Fruit fly (Drosophila melanogaster) whole organism, wandering third instar larva: ENCODE measurements around the gene djl.
A peak's percentile ranks its signal among the peaks of the same experiment; 100 is the strongest.

Source experiments
- CG32264 ChIP-seq: fragments of 200-800 bp; sonication (Bioruptor generic); optimal IDR thresholded peaks from 2 replicates; lab custom pipeline; 2016; ENCODE audit warnings: missing biosample characterization, missing genetic modification characterization
- CG9705 ChIP-seq: fragments of 200-800 bp; sonication (Bioruptor generic); optimal IDR thresholded peaks from 2 replicates; lab custom pipeline; 2018; ENCODE audit warnings: missing biosample characterization, mild to moderate bottlenecking, missing genetic modification characterization
- Dfd ChIP-seq: fragments of >200 bp; optimal IDR thresholded peaks from 2 replicates; lab custom pipeline; 2017; ENCODE audit warnings: missing biosample characterization, missing genetic modification characterization
- Dif ChIP-seq: fragments of 200-275, 200-300 bp; sonication (Bioruptor generic); optimal IDR thresholded peaks from 2 replicates; lab custom pipeline; 2018; ENCODE audit warnings: missing biosample characterization, missing genetic modification characterization; ENCODE audit not compliant: partially characterized antibody
- HLH106 ChIP-seq: fragments of 200-800 bp; optimal IDR thresholded peaks from 3 replicates; lab custom pipeline; 2019; ENCODE audit warnings: missing biosample characterization, mild to moderate bottlenecking, missing genetic modification characterization, moderate library complexity
- Hnf4 ChIP-seq: fragments of 200-800 bp; sonication (Bioruptor generic); optimal IDR thresholded peaks from 2 replicates; lab custom pipeline; 2016; ENCODE audit warnings: missing biosample characterization, mild to moderate bottlenecking, missing genetic modification characterization
- Hr78 ChIP-seq: fragments of >200 bp; optimal IDR thresholded peaks from 2 replicates; lab custom pipeline; 2017; ENCODE audit warnings: missing biosample characterization, missing genetic modification characterization
- Hr83 ChIP-seq: fragments of 200-300 bp; sonication (Bioruptor generic); optimal IDR thresholded peaks from 2 replicates; lab custom pipeline; 2016; ENCODE audit warnings: missing biosample characterization, mild to moderate bottlenecking, missing genetic modification characterization, moderate library complexity; ENCODE audit not compliant: poor library complexity, severe bottlenecking
- Mio ChIP-seq: sonication (Bioruptor generic); optimal IDR thresholded peaks from 2 replicates; lab custom pipeline; 2016; ENCODE audit warnings: missing biosample characterization, missing genetic modification characterization
- N ChIP-seq: fragments of >200 bp; optimal IDR thresholded peaks from 2 replicates; lab custom pipeline; 2018; ENCODE audit warnings: missing biosample characterization, missing external identifiers, missing genetic modification characterization
- OdsH ChIP-seq: fragments of 200-800 bp; sonication (Bioruptor generic); optimal IDR thresholded peaks from 2 replicates; lab custom pipeline; 2016; ENCODE audit warnings: missing biosample characterization, mild to moderate bottlenecking, missing genetic modification characterization
- Rel ChIP-seq, 2 experiments: fragments of 200-800 bp; sonication (Bioruptor generic) in 1 of 2; optimal IDR thresholded peaks; 2 replicates in 1 of 2; 3 replicates in 1 of 2; lab custom pipeline; 2016 to 2019; ENCODE audit warnings: mild to moderate bottlenecking in 2 of 2, missing biosample characterization in 2 of 2, missing genetic modification characterization in 2 of 2, moderate library complexity in 1 of 2
- br ChIP-seq: fragments of 200-800 bp; sonication (Bioruptor generic); optimal IDR thresholded peaks from 2 replicates; lab custom pipeline; 2016; ENCODE audit warnings: missing biosample characterization, missing genetic modification characterization
- brk ChIP-seq: fragments of 200-800 bp; sonication (Bioruptor generic); optimal IDR thresholded peaks from 2 replicates; lab custom pipeline; 2016; ENCODE audit warnings: missing biosample characterization, mild to moderate bottlenecking, missing genetic modification characterization
- dl ChIP-seq, 2 experiments: fragments of 175-275, 200-275 bp in 1 of 2; fragments of 200-275 bp in 1 of 2; sonication (Bioruptor generic); optimal IDR thresholded peaks; lab custom pipeline; 2018; ENCODE audit warnings: mild to moderate bottlenecking in 2 of 2, missing biosample characterization in 2 of 2, missing genetic modification characterization in 2 of 2, moderate library complexity in 2 of 2; ENCODE audit not compliant: partially characterized antibody in 2 of 2, insufficient read depth in 1 of 2
- dmrt93B ChIP-seq: fragments of 200-800 bp; sonication (Bioruptor generic); optimal IDR thresholded peaks from 2 replicates; lab custom pipeline; 2018; ENCODE audit warnings: missing biosample characterization, mild to moderate bottlenecking, missing genetic modification characterization
- dsf ChIP-seq: sonication (Bioruptor generic); optimal IDR thresholded peaks from 2 replicates; lab custom pipeline; 2016; ENCODE audit warnings: missing biosample characterization, missing genetic modification characterization, borderline replicate concordance
- ey ChIP-seq: fragments of 200-800 bp; sonication (Bioruptor generic); optimal IDR thresholded peaks from 2 replicates; lab custom pipeline; 2016; ENCODE audit warnings: missing biosample characterization, missing genetic modification characterization
- foxo ChIP-seq, 2 experiments: fragments of 200-800 bp; sonication (Bioruptor generic); optimal IDR thresholded peaks; 2 replicates in 1 of 2; 3 replicates in 1 of 2; lab custom pipeline; 2016 to 2017; ENCODE audit warnings: missing biosample characterization in 2 of 2, missing genetic modification characterization in 2 of 2
- fru ChIP-seq: fragments of 200-800 bp; sonication (Bioruptor generic); optimal IDR thresholded peaks from 3 replicates; lab custom pipeline; 2016; ENCODE audit warnings: missing biosample characterization, mild to moderate bottlenecking, missing genetic modification characterization
- h ChIP-seq: fragments of 200-800 bp; sonication (Bioruptor generic); optimal IDR thresholded peaks from 3 replicates; lab custom pipeline; 2016; ENCODE audit warnings: missing biosample characterization, mild to moderate bottlenecking, missing genetic modification characterization
- jim ChIP-seq: fragments of 175-275, 200-325 bp; sonication (Bioruptor generic); optimal IDR thresholded peaks from 2 replicates; lab custom pipeline; 2016; ENCODE audit warnings: missing biosample characterization, mild to moderate bottlenecking, missing genetic modification characterization
- lola ChIP-seq: fragments of >200 bp; optimal IDR thresholded peaks from 2 replicates; lab custom pipeline; 2017; ENCODE audit warnings: missing biosample characterization, missing genetic modification characterization
- pan ChIP-seq: fragments of >200 bp; optimal IDR thresholded peaks from 2 replicates; lab custom pipeline; 2017
- rgr ChIP-seq: fragments of 200-800 bp; sonication (Bioruptor generic); optimal IDR thresholded peaks from 3 replicates; lab custom pipeline; 2016; ENCODE audit warnings: missing biosample characterization, mild to moderate bottlenecking, missing genetic modification characterization
- sage ChIP-seq: fragments of 200-800 bp; sonication (Bioruptor generic); optimal IDR thresholded peaks from 2 replicates; lab custom pipeline; 2016; ENCODE audit warnings: missing biosample characterization, mild to moderate bottlenecking, missing genetic modification characterization
- usp ChIP-seq: fragments of >200 bp; optimal IDR thresholded peaks from 2 replicates; lab custom pipeline; 2017; ENCODE audit warnings: missing biosample characterization, missing genetic modification characterization
- woc ChIP-seq: sonication (Bioruptor generic); optimal IDR thresholded peaks from 2 replicates; lab custom pipeline; 2016; ENCODE audit warnings: missing biosample characterization, mild to moderate bottlenecking, missing genetic modification characterization

djl gene

DNA sequence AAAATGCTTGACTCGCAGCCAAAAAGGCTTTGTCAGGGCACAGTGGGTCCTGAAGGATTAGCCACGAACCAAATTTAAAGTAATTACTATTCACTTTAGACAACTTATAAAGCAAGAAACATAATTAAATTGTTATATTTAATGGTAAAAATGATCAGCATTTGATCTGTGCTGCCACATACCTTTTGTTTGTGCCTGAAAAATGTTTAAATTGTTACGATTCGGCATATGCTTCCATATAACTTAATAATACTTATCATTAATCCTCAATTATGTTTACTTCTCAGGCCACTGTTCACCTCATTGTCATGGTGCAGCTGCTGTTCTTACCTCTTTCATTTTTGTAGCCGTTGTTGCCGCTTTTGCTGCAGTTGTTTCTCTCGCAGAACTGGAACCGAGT is 35.3 kb upstream of the djl start:
- TF ChIP-seq HLH106 (tag; lab: Kevin White, UChicago) (peak; percentile 16), jim (no peak), brk (GFP tag; lab: Kevin White, UChicago) (no peak), Hr78 (GFP tag; lab: Kevin White, UChicago) (no peak), foxo (GFP tag; optimal IDR thresholded peaks at IDR 0.05; lab: Kevin White, UChicago) (no peak), dl (GFP tag; optimal IDR thresholded peaks at IDR 0.05; lab: Kevin White, UChicago; ENCODE audit: insufficient read depth in 1 of 2, partially characterized antibody in 2 of 2) (no peak), Dif (GFP tag; lab: Kevin White, UChicago) (no peak), CG32264 (GFP tag; lab: Kevin White, UChicago) (no peak), h (GFP tag; lab: Kevin White, UChicago) (no peak), Hr83 (GFP tag; lab: Kevin White, UChicago) (no peak), ey (GFP tag; lab: Kevin White, UChicago) (peak; percentile 0), dmrt93B (GFP tag; lab: Kevin White, UChicago) (no peak)
- TF ChIP-seq, all 38 proteins: peak for 2

DNA sequence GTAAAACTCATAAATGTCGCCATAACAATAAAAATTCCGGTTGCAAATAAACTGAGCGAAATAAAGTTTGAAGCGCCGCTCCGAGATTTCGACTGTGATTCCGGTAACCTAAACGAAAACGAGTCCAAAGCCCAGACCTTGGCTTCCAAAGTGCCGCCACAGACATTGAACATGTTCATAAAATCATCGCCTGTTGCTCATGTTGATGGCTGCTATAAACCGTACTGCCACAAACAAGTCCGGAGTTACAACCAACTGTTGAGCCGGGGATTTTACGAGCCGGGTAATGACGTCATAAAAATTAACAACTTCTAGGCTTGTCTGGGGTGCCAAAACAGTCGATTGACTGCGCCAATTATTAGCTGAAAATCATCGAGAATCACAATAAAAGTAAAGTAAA is 32.0 kb upstream of the djl start:
- TF ChIP-seq Rel (GFP tag; optimal IDR thresholded peaks at IDR 0.05; lab: Kevin White, UChicago) (no peak), Rel (tag; optimal IDR thresholded peaks at IDR 0.05; lab: Kevin White, UChicago) (no peak), pan (lab: Kevin White, UChicago) (no peak), dsf (GFP tag; lab: Kevin White, UChicago) (no peak), dmrt93B (GFP tag; lab: Kevin White, UChicago) (no peak), dl (GFP tag; optimal IDR thresholded peaks at IDR 0.05; lab: Kevin White, UChicago; ENCODE audit: insufficient read depth in 1 of 2, partially characterized antibody in 2 of 2) (no peak), woc (GFP tag; lab: Kevin White, UChicago) (no peak), OdsH (GFP tag; lab: Kevin White, UChicago) (no peak), lola (GFP tag; lab: Kevin White, UChicago) (no peak), Dif (GFP tag; lab: Kevin White, UChicago) (no peak), N (GFP tag; lab: Kevin White, UChicago) (no peak), brk (GFP tag; lab: Kevin White, UChicago) (no peak)

DNA sequence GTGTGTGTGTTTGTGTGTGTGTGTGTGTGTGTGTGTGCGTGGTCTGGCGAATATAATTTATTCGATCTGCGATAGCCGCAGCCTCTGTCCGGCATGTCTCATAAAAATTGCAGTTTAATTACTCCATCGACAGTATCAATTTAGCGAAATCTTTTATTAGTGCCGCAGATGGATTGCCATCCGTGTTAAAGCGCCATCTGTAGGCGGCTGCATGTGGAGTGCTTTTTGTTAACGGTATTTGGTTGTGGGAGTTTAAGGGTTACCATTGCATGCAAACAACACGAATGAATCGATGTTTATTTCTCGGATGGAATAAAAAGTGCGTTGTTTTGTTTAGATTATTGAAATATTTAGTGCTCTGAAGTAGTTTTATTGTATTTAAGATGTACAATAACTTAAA is 31.1 kb upstream of the djl start:
- TF ChIP-seq CG9705 (GFP tag; lab: Kevin White, UChicago), result no peak
- TF ChIP-seq ey (GFP tag; lab: Kevin White, UChicago), result no peak
- peak; percentile 48 for TF ChIP-seq Dfd

DNA sequence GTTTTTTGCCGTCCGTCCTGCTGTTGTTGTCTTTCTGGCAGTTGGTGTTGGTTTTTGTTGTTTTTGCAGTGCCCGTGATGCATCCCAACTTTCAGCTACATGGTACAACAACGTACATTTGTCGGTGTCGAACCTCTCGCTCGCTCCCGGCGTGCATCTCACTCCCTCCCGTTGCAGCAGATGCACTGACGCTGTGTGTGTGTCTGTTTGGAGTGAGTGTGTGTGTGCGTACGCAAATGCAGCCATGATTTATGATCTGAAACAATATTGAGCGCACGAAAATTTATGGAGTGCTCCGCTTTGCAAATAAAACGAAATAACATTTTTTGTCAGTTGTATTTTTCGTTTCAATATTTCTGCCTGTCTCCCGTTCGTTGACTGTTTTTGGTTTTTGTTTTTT is 29.0 kb upstream of the djl start:
- TF ChIP-seq CG9705 (GFP tag; lab: Kevin White, UChicago), result no peak
- TF ChIP-seq Hr78 (GFP tag; lab: Kevin White, UChicago), result no peak
- no peak for TF ChIP-seq foxo (GFP tag; optimal IDR thresholded peaks at IDR 0.05; lab: Kevin White, UChicago)
- TF ChIP-seq, all 38 proteins: peak for 0

DNA sequence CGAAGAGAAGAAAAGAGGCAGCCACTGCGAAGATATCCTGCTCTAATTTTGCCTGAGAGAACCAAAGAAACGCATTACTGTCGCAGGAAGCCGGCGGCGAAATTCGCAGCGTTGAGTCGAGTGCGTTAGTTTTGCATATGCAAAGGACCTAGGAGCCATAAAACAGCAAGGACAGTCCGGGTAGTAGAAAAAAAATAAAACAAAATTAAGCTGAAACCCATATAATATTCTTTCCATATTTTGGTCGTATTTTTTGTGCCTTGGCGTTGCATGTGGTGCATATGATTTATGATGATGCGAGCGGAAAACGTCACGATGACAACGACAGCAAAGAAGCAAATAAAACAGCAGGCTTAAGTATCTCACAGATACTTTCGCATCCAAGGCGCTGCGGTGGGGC is 26.9 kb upstream of the djl start:
- TF ChIP-seq usp, result no peak
- TF ChIP-seq pan (lab: Kevin White, UChicago), result no peak
- TF ChIP-seq rgr (GFP tag; lab: Kevin White, UChicago), result no peak
- no peak for TF ChIP-seq dsf (GFP tag; lab: Kevin White, UChicago)
- no peak for TF ChIP-seq Mio
- no peak for TF ChIP-seq Hr78 (GFP tag; lab: Kevin White, UChicago)
- no peak for TF ChIP-seq Hr83 (GFP tag; lab: Kevin White, UChicago)
- no peak for TF ChIP-seq Dif (GFP tag; lab: Kevin White, UChicago)
- TF ChIP-seq dmrt93B (GFP tag; lab: Kevin White, UChicago), result no peak
- TF ChIP-seq Hnf4 (GFP tag; lab: Kevin White, UChicago), result no peak
- no peak for TF ChIP-seq lola (GFP tag; lab: Kevin White, UChicago)
- no peak for TF ChIP-seq foxo (GFP tag; optimal IDR thresholded peaks at IDR 0.05; lab: Kevin White, UChicago)
- TF ChIP-seq h (GFP tag; lab: Kevin White, UChicago), result no peak
- TF ChIP-seq fru (GFP tag; lab: Kevin White, UChicago), result no peak
- no peak for TF ChIP-seq br (GFP tag; lab: Kevin White, UChicago)
- TF ChIP-seq brk (GFP tag; lab: Kevin White, UChicago), result no peak
- no peak for TF ChIP-seq sage
- no peak for TF ChIP-seq HLH106 (tag; lab: Kevin White, UChicago)
